Worm (Caenorhabditis elegans): ENCODE data around the gene soap-1.

ce11 chrV:7166709-7167108, 48.0 kb downstream of the soap-1 start, which contains the start of gene ugt-36:
- TF ChIP-seq lin-15B (tag; optimal IDR thresholded peaks at IDR 0.05) (no peak), ztf-11 (tag; optimal IDR thresholded peaks at IDR 0.05) (no peak), aha-1 (tag) (no peak), fos-1 (tag; optimal IDR thresholded peaks at IDR 0.05) (no peak), daf-12 (tag; optimal IDR thresholded peaks at IDR 0.05) (no peak), nhr-11 (tag; optimal IDR thresholded peaks at IDR 0.05) (no peak), ceh-82 (tag; optimal IDR thresholded peaks at IDR 0.05) (no peak), egl-27 (tag; optimal IDR thresholded peaks at IDR 0.05) (no peak)

All from whole organism, L4 larva.